Fruit fly (Drosophila melanogaster): ENCODE results near the gene CG3726.

The CG3726 gene

dm6 chrX:5891666-5892444 is 25.0 kb upstream of the CG3726 start (continued):
- peak; percentile 56 for TF ChIP-seq achi (GFP tag; optimal IDR thresholded peaks at IDR 0.05)
- no peak for TF ChIP-seq CG3032 (tag; optimal IDR thresholded peaks at IDR 0.05)
- peak; percentile 64 for TF ChIP-seq CG4318 (GFP tag; optimal IDR thresholded peaks at IDR 0.05)
- TF ChIP-seq vri (GFP tag; optimal IDR thresholded peaks at IDR 0.05): peak; percentile 62
- TF ChIP-seq Sox14 (GFP tag; optimal IDR thresholded peaks at IDR 0.05): peak; percentile 57
- TF ChIP-seq svp (GFP tag): peak; percentile 84
- TF ChIP-seq CG7368 (GFP tag; optimal IDR thresholded peaks at IDR 0.05): peak; percentile 9
- peak; percentile 70 for TF ChIP-seq pdm3 (GFP tag; optimal IDR thresholded peaks at IDR 0.05)
- TF ChIP-seq Smox (GFP tag; optimal IDR thresholded peaks at IDR 0.05): peak; percentile 49
- TF ChIP-seq Hr39 (GFP tag; optimal IDR thresholded peaks at IDR 0.05): peak; percentile 66
- no peak for TF ChIP-seq CG6854 (GFP tag; optimal IDR thresholded peaks at IDR 0.05)
- peak; percentile 50 for TF ChIP-seq Hr4 (GFP tag; optimal IDR thresholded peaks at IDR 0.05)
- TF ChIP-seq CG6163 (GFP tag; IDR thresholded peaks at IDR 0.05): peak; percentile 76
- TF ChIP-seq acj6 (GFP tag; optimal IDR thresholded peaks at IDR 0.05): peak; percentile 52
- peak; percentile 20 for TF ChIP-seq CG6808 (GFP tag; optimal IDR thresholded peaks at IDR 0.05)
- peak; percentile 62; the same call in 2 of the 3 replicates for TF ChIP-seq CG8119 (GFP tag; IDR thresholded peaks at IDR 0.05)
- peak; percentile 59 for TF ChIP-seq topi (GFP tag; optimal IDR thresholded peaks at IDR 0.05)
- peak; percentile 6 for TF ChIP-seq Sox15 (GFP tag; optimal IDR thresholded peaks at IDR 0.05)
- peak; percentile 23 for TF ChIP-seq dac (GFP tag; optimal IDR thresholded peaks at IDR 0.05)
- TF ChIP-seq Eip78C (GFP tag): peak; percentile 82
- peak; percentile 16 for TF ChIP-seq fd59A (GFP tag; optimal IDR thresholded peaks at IDR 0.05)
- peak; percentile 1 for TF ChIP-seq fkh (GFP tag; optimal IDR thresholded peaks at IDR 0.05)
- TF ChIP-seq esn (GFP tag; optimal IDR thresholded peaks at IDR 0.05): peak; percentile 70
- no peak for TF ChIP-seq Hr38 (GFP tag; optimal IDR thresholded peaks at IDR 0.05)

dm6 chrX:5892512-5892911 is 24.4 kb upstream of the CG3726 start:
- TF ChIP-seq CG11294 (GFP tag; IDR thresholded peaks at IDR 0.05) (no peak), cyc (GFP tag; optimal IDR thresholded peaks at IDR 0.05) (no peak), CG6808 (GFP tag; optimal IDR thresholded peaks at IDR 0.05) (no peak), CG3032 (tag; optimal IDR thresholded peaks at IDR 0.05) (no peak), CG34406 (GFP tag; optimal IDR thresholded peaks at IDR 0.05) (no peak), Smox (GFP tag; optimal IDR thresholded peaks at IDR 0.05) (no peak), Met (GFP tag; optimal IDR thresholded peaks at IDR 0.05) (no peak), pdm3 (GFP tag; optimal IDR thresholded peaks at IDR 0.05) (no peak), CG6792 (GFP tag; optimal IDR thresholded peaks at IDR 0.05) (no peak), Eip78C (GFP tag) (no peak), CG4318 (GFP tag; optimal IDR thresholded peaks at IDR 0.05) (no peak), Hr38 (GFP tag; optimal IDR thresholded peaks at IDR 0.05) (no peak), CG1621 (tag; optimal IDR thresholded peaks at IDR 0.05) (peak; percentile 30), CG9139 (GFP tag; optimal IDR thresholded peaks at IDR 0.05) (peak; percentile 23), ss (GFP tag; optimal IDR thresholded peaks at IDR 0.05) (peak in 1 of 2 experiments; percentile 21), CG10669 (GFP tag; optimal IDR thresholded peaks at IDR 0.05) (no peak), dac (GFP tag; optimal IDR thresholded peaks at IDR 0.05) (no peak), CG11762 (GFP tag; optimal IDR thresholded peaks at IDR 0.05; ENCODE audit: insufficient read depth) (no peak), acj6 (GFP tag; optimal IDR thresholded peaks at IDR 0.05) (no peak), salr (GFP tag; optimal IDR thresholded peaks at IDR 0.05) (no peak), svp (GFP tag) (no peak), CG3919 (GFP tag; optimal IDR thresholded peaks at IDR 0.05) (no peak)

dm6 chrX:5893165-5893564 is 23.7 kb upstream of the CG3726 start:
- TF ChIP-seq svp (GFP tag) (peak; percentile 20), CG8119 (GFP tag; IDR thresholded peaks at IDR 0.05) (no peak), CG6163 (GFP tag; IDR thresholded peaks at IDR 0.05) (0 out of 3 replicates have a peak, but pooled peaks have one; percentile 11), vri (GFP tag; optimal IDR thresholded peaks at IDR 0.05) (peak; percentile 11)

Data from whole organism, prepupa.